Fruit fly (Drosophila melanogaster) whole organism, adult: ENCODE results near the gene apn.
A peak's percentile ranks its signal among the peaks of the same experiment; 100 is the strongest.

Source experiments
- CG11617 ChIP-seq: fragments of 200-800 bp; sonication (Bioruptor generic); optimal IDR thresholded peaks from 2 replicates; lab custom pipeline; 2017; ENCODE audit warnings: mild to moderate bottlenecking, missing biosample characterization, missing genetic modification reagents, missing genetic modification characterization
- CG12768 ChIP-seq: fragments of 200-800 bp; sonication (Bioruptor generic); optimal IDR thresholded peaks from 2 replicates; lab custom pipeline; 2017; ENCODE audit warnings: missing biosample characterization, missing genetic modification characterization, mild to moderate bottlenecking, moderate library complexity, missing genetic modification reagents
- CG1620 ChIP-seq: fragments of 200-800 bp; sonication (Bioruptor generic); optimal IDR thresholded peaks from 2 replicates; lab custom pipeline; 2016; ENCODE audit warnings: missing biosample characterization, missing genetic modification characterization
- CG33017 ChIP-seq: fragments of 200-800 bp; sonication (Bioruptor generic); optimal IDR thresholded peaks from 2 replicates; lab custom pipeline; 2018; ENCODE audit warnings: missing biosample characterization, mild to moderate bottlenecking, missing genetic modification characterization, moderate library complexity
- CG5204 ChIP-seq: fragments of 200-800 bp; sonication (Bioruptor generic); optimal IDR thresholded peaks from 2 replicates; lab custom pipeline; 2016; ENCODE audit warnings: missing biosample characterization, missing genetic modification characterization
- Clk ChIP-seq: fragments of 200-800 bp; sonication (Bioruptor generic); optimal IDR thresholded peaks from 2 replicates; lab custom pipeline; 2017; ENCODE audit warnings: missing biosample characterization, missing genetic modification characterization
- cnc ChIP-seq, 2 experiments: fragments of >200 bp; optimal IDR thresholded peaks; 2 replicates each; lab custom pipeline; 2017
- kay ChIP-seq: fragments of 200-800 bp; sonication (Bioruptor generic); peaks from one replicate; lab custom pipeline; 2016; ENCODE audit warnings: missing biosample characterization, missing genetic modification characterization, borderline replicate concordance
- ovo ChIP-seq: fragments of 200-800 bp; sonication (Bioruptor generic); optimal IDR thresholded peaks from 2 replicates; lab custom pipeline; 2016; ENCODE audit warnings: missing biosample characterization, missing genetic modification characterization

- TF ChIP-seq CG1620, result no peak
- TF ChIP-seq cnc (optimal IDR thresholded peaks at IDR 0.05; lab: Kevin White, UChicago), result no peak
- no peak for TF ChIP-seq CG11617 (GFP tag; lab: Kevin White, UChicago)
- peak; percentile 49 for TF ChIP-seq CG12768 (GFP tag; lab: Kevin White, UChicago)
- peak; percentile 6 for TF ChIP-seq CG5204
- no peak for TF ChIP-seq kay (GFP tag; lab: Kevin White, UChicago)
- TF ChIP-seq ovo (GFP tag; lab: Kevin White, UChicago), result no peak
- TF ChIP-seq CG33017 (tag; lab: Kevin White, UChicago), result no peak
- no peak for TF ChIP-seq Clk
These were observed 28.4 kb downstream of the apn start, which contains the start of gene CG11686 for dm6 chr3R:13260114-13260673.
